Worm (Caenorhabditis elegans): Measurements from ENCODE around the gene srsx-12.

- TF ChIP-seq nhr-76 (tag; optimal IDR thresholded peaks at IDR 0.05) (no peak), fkh-10 (GFP tag; optimal IDR thresholded peaks at IDR 0.05) (no peak), ama-1 (optimal IDR thresholded peaks at IDR 0.05) (no peak), snpc-4 (tag; optimal IDR thresholded peaks at IDR 0.05) (no peak), lin-35 (GFP tag; optimal IDR thresholded peaks at IDR 0.05) (no peak), tbx-2 (tag; optimal IDR thresholded peaks at IDR 0.05) (no peak), dpl-1 (GFP tag; optimal IDR thresholded peaks at IDR 0.05) (no peak), skn-1 (tag; optimal IDR thresholded peaks at IDR 0.05) (no peak), aha-1 (tag; optimal IDR thresholded peaks at IDR 0.05) (no peak), ceh-82 (tag; optimal IDR thresholded peaks at IDR 0.05) (no peak), lin-14 (GFP tag; optimal IDR thresholded peaks at IDR 0.05) (peak; percentile 66), elt-3 (tag; optimal IDR thresholded peaks at IDR 0.05) (no peak)
Measured at ce11 chrV:4967238-4967637, 13.5 kb downstream of the srsx-12 start.

Measured in whole organism, L1 larva.